Fruit fly (Drosophila melanogaster) S2 (cell line): ENCODE data around the gene Nup98-96.

Experiments
- CG8478 ChIP-seq: fragments of >200 bp; optimal IDR thresholded peaks from 2 replicates; lab custom pipeline; 2018
- CTCF ChIP-seq, 2 experiments: fragments of >200 bp; optimal IDR thresholded peaks; 2 replicates each; lab custom pipeline; 2018

dm6 chr3R:23820290-23820689, 38.9 kb upstream of the Nup98-96 start:
- TF ChIP-seq CTCF (optimal IDR thresholded peaks at IDR 0.05; lab: Kevin White, UChicago) (no peak), CG8478 (no peak)
